Fruit fly (Drosophila melanogaster) whole organism, wandering third instar larva: ENCODE results near the gene CG12236.

Experiments
- CG32264 ChIP-seq: fragments of 200-800 bp; sonication (Bioruptor generic); optimal IDR thresholded peaks from 2 replicates; lab custom pipeline; 2016; ENCODE audit warnings: missing biosample characterization, missing genetic modification characterization
- CG9705 ChIP-seq: fragments of 200-800 bp; sonication (Bioruptor generic); optimal IDR thresholded peaks from 2 replicates; lab custom pipeline; 2018; ENCODE audit warnings: missing biosample characterization, mild to moderate bottlenecking, missing genetic modification characterization
- CrebA ChIP-seq: fragments of 200-800 bp; sonication (Bioruptor generic); optimal IDR thresholded peaks from 2 replicates; lab custom pipeline; 2016; ENCODE audit warnings: missing biosample characterization, mild to moderate bottlenecking, missing genetic modification characterization, borderline replicate concordance
- Dfd ChIP-seq: fragments of >200 bp; optimal IDR thresholded peaks from 2 replicates; lab custom pipeline; 2017; ENCODE audit warnings: missing biosample characterization, missing genetic modification characterization
- Dif ChIP-seq: fragments of 200-275, 200-300 bp; sonication (Bioruptor generic); optimal IDR thresholded peaks from 2 replicates; lab custom pipeline; 2018; ENCODE audit warnings: missing biosample characterization, missing genetic modification characterization; ENCODE audit not compliant: partially characterized antibody
- GATAd ChIP-seq: sonication (Bioruptor generic); optimal IDR thresholded peaks from 2 replicates; lab custom pipeline; 2016; ENCODE audit warnings: missing biosample characterization, missing genetic modification characterization
- HLH106 ChIP-seq: fragments of 200-800 bp; optimal IDR thresholded peaks from 3 replicates; lab custom pipeline; 2019; ENCODE audit warnings: missing biosample characterization, mild to moderate bottlenecking, missing genetic modification characterization, moderate library complexity
- Hnf4 ChIP-seq: fragments of 200-800 bp; sonication (Bioruptor generic); optimal IDR thresholded peaks from 2 replicates; lab custom pipeline; 2016; ENCODE audit warnings: missing biosample characterization, mild to moderate bottlenecking, missing genetic modification characterization
- Hr78 ChIP-seq: fragments of >200 bp; optimal IDR thresholded peaks from 2 replicates; lab custom pipeline; 2017; ENCODE audit warnings: missing biosample characterization, missing genetic modification characterization
- Hr83 ChIP-seq: fragments of 200-300 bp; sonication (Bioruptor generic); optimal IDR thresholded peaks from 2 replicates; lab custom pipeline; 2016; ENCODE audit warnings: missing biosample characterization, mild to moderate bottlenecking, missing genetic modification characterization, moderate library complexity; ENCODE audit not compliant: poor library complexity, severe bottlenecking
- Jra ChIP-seq: sonication (Bioruptor generic); optimal IDR thresholded peaks from 2 replicates; lab custom pipeline; 2016; ENCODE audit warnings: missing biosample characterization, missing genetic modification characterization
- Mio ChIP-seq: sonication (Bioruptor generic); optimal IDR thresholded peaks from 2 replicates; lab custom pipeline; 2016; ENCODE audit warnings: missing biosample characterization, missing genetic modification characterization
- OdsH ChIP-seq: fragments of 200-800 bp; sonication (Bioruptor generic); optimal IDR thresholded peaks from 2 replicates; lab custom pipeline; 2016; ENCODE audit warnings: missing biosample characterization, mild to moderate bottlenecking, missing genetic modification characterization
- Rel ChIP-seq, 2 experiments: fragments of 200-800 bp; sonication (Bioruptor generic) in 1 of 2; optimal IDR thresholded peaks; 2 replicates in 1 of 2; 3 replicates in 1 of 2; lab custom pipeline; 2016 to 2019; ENCODE audit warnings: mild to moderate bottlenecking in 2 of 2, missing biosample characterization in 2 of 2, missing genetic modification characterization in 2 of 2, moderate library complexity in 1 of 2
- Sp1 ChIP-seq: fragments of 200-800 bp; sonication (Bioruptor generic); optimal IDR thresholded peaks from 3 replicates; lab custom pipeline; 2019; ENCODE audit warnings: missing biosample characterization, mild to moderate bottlenecking, missing genetic modification characterization, moderate library complexity
- Vsx2 ChIP-seq: fragments of 200-300, 225-300 bp; sonication (Bioruptor generic); optimal IDR thresholded peaks from 2 replicates; lab custom pipeline; 2018; ENCODE audit warnings: missing biosample characterization, missing genetic modification characterization; ENCODE audit not compliant: partially characterized antibody
- br ChIP-seq: fragments of 200-800 bp; sonication (Bioruptor generic); optimal IDR thresholded peaks from 2 replicates; lab custom pipeline; 2016; ENCODE audit warnings: missing biosample characterization, missing genetic modification characterization
- brk ChIP-seq: fragments of 200-800 bp; sonication (Bioruptor generic); optimal IDR thresholded peaks from 2 replicates; lab custom pipeline; 2016; ENCODE audit warnings: missing biosample characterization, mild to moderate bottlenecking, missing genetic modification characterization
- dl ChIP-seq, 2 experiments: fragments of 175-275, 200-275 bp in 1 of 2; fragments of 200-275 bp in 1 of 2; sonication (Bioruptor generic); optimal IDR thresholded peaks; lab custom pipeline; 2018; ENCODE audit warnings: mild to moderate bottlenecking in 2 of 2, missing biosample characterization in 2 of 2, missing genetic modification characterization in 2 of 2, moderate library complexity in 2 of 2; ENCODE audit not compliant: partially characterized antibody in 2 of 2, insufficient read depth in 1 of 2
- dmrt93B ChIP-seq: fragments of 200-800 bp; sonication (Bioruptor generic); optimal IDR thresholded peaks from 2 replicates; lab custom pipeline; 2018; ENCODE audit warnings: missing biosample characterization, mild to moderate bottlenecking, missing genetic modification characterization
- dsf ChIP-seq: sonication (Bioruptor generic); optimal IDR thresholded peaks from 2 replicates; lab custom pipeline; 2016; ENCODE audit warnings: missing biosample characterization, missing genetic modification characterization, borderline replicate concordance
- ey ChIP-seq: fragments of 200-800 bp; sonication (Bioruptor generic); optimal IDR thresholded peaks from 2 replicates; lab custom pipeline; 2016; ENCODE audit warnings: missing biosample characterization, missing genetic modification characterization
- foxo ChIP-seq, 2 experiments: fragments of 200-800 bp; sonication (Bioruptor generic); optimal IDR thresholded peaks; 2 replicates in 1 of 2; 3 replicates in 1 of 2; lab custom pipeline; 2016 to 2017; ENCODE audit warnings: missing biosample characterization in 2 of 2, missing genetic modification characterization in 2 of 2
- fru ChIP-seq: fragments of 200-800 bp; sonication (Bioruptor generic); optimal IDR thresholded peaks from 3 replicates; lab custom pipeline; 2016; ENCODE audit warnings: missing biosample characterization, mild to moderate bottlenecking, missing genetic modification characterization
- h ChIP-seq: fragments of 200-800 bp; sonication (Bioruptor generic); optimal IDR thresholded peaks from 3 replicates; lab custom pipeline; 2016; ENCODE audit warnings: missing biosample characterization, mild to moderate bottlenecking, missing genetic modification characterization
- jim ChIP-seq: fragments of 175-275, 200-325 bp; sonication (Bioruptor generic); optimal IDR thresholded peaks from 2 replicates; lab custom pipeline; 2016; ENCODE audit warnings: missing biosample characterization, mild to moderate bottlenecking, missing genetic modification characterization
- lola ChIP-seq: fragments of >200 bp; optimal IDR thresholded peaks from 2 replicates; lab custom pipeline; 2017; ENCODE audit warnings: missing biosample characterization, missing genetic modification characterization
- pan ChIP-seq: fragments of >200 bp; optimal IDR thresholded peaks from 2 replicates; lab custom pipeline; 2017
- psq ChIP-seq: fragments of 200-800 bp; sonication (Bioruptor generic); optimal IDR thresholded peaks from 3 replicates; lab custom pipeline; 2017; ENCODE audit warnings: missing biosample characterization, mild to moderate bottlenecking, missing genetic modification characterization, moderate library complexity
- rgr ChIP-seq: fragments of 200-800 bp; sonication (Bioruptor generic); optimal IDR thresholded peaks from 3 replicates; lab custom pipeline; 2016; ENCODE audit warnings: missing biosample characterization, mild to moderate bottlenecking, missing genetic modification characterization
- tai ChIP-seq: sonication (Bioruptor generic); optimal IDR thresholded peaks from 2 replicates; lab custom pipeline; 2016; ENCODE audit warnings: missing biosample characterization, missing genetic modification characterization
- woc ChIP-seq: sonication (Bioruptor generic); optimal IDR thresholded peaks from 2 replicates; lab custom pipeline; 2016; ENCODE audit warnings: missing biosample characterization, mild to moderate bottlenecking, missing genetic modification characterization

CG12236 gene

DNA sequence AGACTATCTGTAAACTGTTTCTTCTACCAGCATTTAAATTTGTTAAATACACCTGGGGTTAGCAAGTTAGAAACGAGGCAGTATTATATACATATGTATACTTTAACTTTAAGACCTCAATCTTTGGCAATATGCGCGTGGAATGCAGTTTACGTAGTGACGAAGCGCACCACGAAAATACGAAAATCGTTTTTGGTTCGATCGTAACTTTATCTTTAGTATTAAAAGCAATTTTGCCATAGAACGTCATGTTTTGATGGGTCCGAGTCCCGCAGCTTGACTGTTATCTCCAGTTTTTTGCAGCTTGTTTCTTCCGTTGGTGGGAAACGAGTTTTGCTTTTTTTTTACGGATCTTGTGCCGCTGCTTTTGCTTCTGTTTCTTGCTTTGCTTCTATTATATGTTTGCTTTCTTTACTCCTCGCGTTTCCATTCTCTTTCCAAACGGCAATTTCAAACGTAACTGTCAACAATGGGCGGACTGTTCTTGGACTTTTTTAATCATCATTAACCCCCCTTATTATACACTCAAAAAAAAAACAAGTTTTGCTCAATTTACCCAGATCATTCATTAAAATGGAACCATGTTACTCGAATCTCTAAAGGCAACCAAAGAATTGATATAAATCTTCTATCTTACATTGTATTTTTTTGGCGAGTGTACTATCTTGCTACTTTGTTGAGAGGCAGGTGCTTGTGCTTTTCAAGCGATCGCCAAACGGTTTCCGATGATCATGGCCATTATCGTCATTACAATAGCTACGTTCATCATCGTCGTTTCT is 16.1 kb upstream of the CG12236 start:
- TF ChIP-seq woc (GFP tag; lab: Kevin White, UChicago) (peak; percentile 59), foxo (GFP tag; optimal IDR thresholded peaks at IDR 0.05; lab: Kevin White, UChicago) (peak; percentile 63 to 71), brk (GFP tag; lab: Kevin White, UChicago) (peak; percentile 46), CG9705 (GFP tag; lab: Kevin White, UChicago) (peak; percentile 3), Dfd (GFP tag; lab: Kevin White, UChicago) (no peak), br (GFP tag; lab: Kevin White, UChicago) (peak; percentile 67), fru (GFP tag; lab: Kevin White, UChicago) (peak; percentile 57), h (GFP tag; lab: Kevin White, UChicago) (peak; percentile 85), CrebA (GFP tag; lab: Kevin White, UChicago) (peak; percentile 8), Mio (no peak), tai (peak; percentile 49), GATAd (GFP tag; lab: Kevin White, UChicago) (no peak), lola (GFP tag; lab: Kevin White, UChicago) (no peak), Hnf4 (GFP tag; lab: Kevin White, UChicago) (peak; percentile 58), HLH106 (tag; lab: Kevin White, UChicago) (peak; percentile 49), psq (GFP tag; lab: Kevin White, UChicago) (peak; percentile 84), OdsH (GFP tag; lab: Kevin White, UChicago) (peak; percentile 65), Dif (GFP tag; lab: Kevin White, UChicago) (no peak), jim (GFP tag; lab: Kevin White, UChicago) (no peak), CG32264 (GFP tag; lab: Kevin White, UChicago) (peak; percentile 10), Sp1 (peak; percentile 29), ey (GFP tag; lab: Kevin White, UChicago) (peak; percentile 71), rgr (peak; percentile 79), Hr83 (no peak)

DNA sequence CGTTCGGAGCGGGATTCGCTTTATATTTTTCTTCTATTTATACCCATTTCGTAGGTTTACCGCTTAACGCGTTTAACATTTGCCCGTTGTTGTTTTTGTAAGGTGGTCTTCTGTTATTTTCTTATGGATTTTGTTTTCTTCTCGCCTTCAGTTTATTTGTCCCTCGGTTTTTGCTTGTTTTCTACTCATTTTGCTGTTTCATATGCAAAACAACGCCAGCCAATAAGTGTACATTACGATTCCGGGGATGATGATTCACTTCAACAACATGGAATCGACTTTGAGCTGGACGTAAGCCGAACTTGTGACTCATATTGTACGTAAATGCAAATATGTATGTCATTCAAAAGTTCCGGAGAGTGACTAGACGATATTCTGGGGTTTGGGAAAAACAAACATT is 15.4 kb upstream of the CG12236 start:
- TF ChIP-seq Rel (GFP tag; optimal IDR thresholded peaks at IDR 0.05; lab: Kevin White, UChicago) (no peak), Rel (tag; optimal IDR thresholded peaks at IDR 0.05; lab: Kevin White, UChicago) (no peak), dl (GFP tag; optimal IDR thresholded peaks at IDR 0.05; lab: Kevin White, UChicago; ENCODE audit: insufficient read depth in 1 of 2, partially characterized antibody in 2 of 2) (no peak), ey (GFP tag; lab: Kevin White, UChicago) (no peak), Dif (GFP tag; lab: Kevin White, UChicago) (no peak), OdsH (GFP tag; lab: Kevin White, UChicago) (no peak), lola (GFP tag; lab: Kevin White, UChicago) (no peak), pan (lab: Kevin White, UChicago) (no peak), CG32264 (GFP tag; lab: Kevin White, UChicago) (no peak), CrebA (GFP tag; lab: Kevin White, UChicago) (no peak), tai (no peak), dmrt93B (GFP tag; lab: Kevin White, UChicago) (no peak), Dfd (GFP tag; lab: Kevin White, UChicago) (no peak), Hr78 (GFP tag; lab: Kevin White, UChicago) (no peak), CG9705 (GFP tag; lab: Kevin White, UChicago) (no peak), Vsx2 (GFP tag; lab: Kevin White, UChicago) (no peak), brk (GFP tag; lab: Kevin White, UChicago) (no peak), rgr (no peak), jim (GFP tag; lab: Kevin White, UChicago) (no peak)

DNA sequence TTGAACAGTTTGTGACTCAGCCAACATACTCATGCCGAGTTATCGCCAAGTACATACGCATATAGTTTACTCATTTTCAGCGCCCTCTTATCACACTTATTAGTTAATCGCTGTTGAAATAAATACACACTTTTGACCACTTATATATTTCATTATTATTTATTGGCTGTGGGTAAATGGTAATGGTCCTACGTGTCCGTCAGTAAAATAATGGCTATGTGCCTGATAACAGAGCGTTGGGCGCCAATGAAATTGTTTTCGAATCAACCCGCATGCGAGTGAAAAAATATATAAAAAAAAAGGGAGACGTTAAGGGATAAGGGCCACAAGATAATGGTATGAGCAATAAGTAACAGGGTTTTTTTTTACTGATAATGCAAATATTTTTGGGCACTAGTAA is 14.8 kb upstream of the CG12236 start:
- TF ChIP-seq CG9705 (GFP tag; lab: Kevin White, UChicago) = no peak
- TF ChIP-seq dsf (GFP tag; lab: Kevin White, UChicago) = no peak
- TF ChIP-seq rgr = no peak
- TF ChIP-seq Jra (GFP tag; lab: Kevin White, UChicago) = no peak
- TF ChIP-seq tai = no peak
- TF ChIP-seq psq (GFP tag; lab: Kevin White, UChicago) = no peak
